Fruit fly (Drosophila melanogaster) whole organism, pupa: Measurements from ENCODE around the gene CG5466.

Experiments used
- CG10348 ChIP-seq: fragments of 200-800 bp; sonication (Bioruptor generic); IDR thresholded peaks from 2 replicates; pipeline ENCODE4 v1.3.6; 2022; ENCODE audit warnings: missing biosample characterization, missing genetic modification characterization
- CG15710 ChIP-seq: fragments of 200-800 bp; sonication (Bioruptor generic); optimal IDR thresholded peaks from 2 replicates; lab custom pipeline; 2018; ENCODE audit warnings: missing biosample characterization, mild to moderate bottlenecking, missing genetic modification characterization, moderate library complexity
- CG34367 ChIP-seq: fragments of 200-800 bp; sonication (Bioruptor generic); optimal IDR thresholded peaks from 2 replicates; lab custom pipeline; 2018; ENCODE audit warnings: missing biosample characterization, mild to moderate bottlenecking, missing genetic modification characterization
- CG4496 ChIP-seq: fragments of 200-800 bp; sonication (Bioruptor generic); IDR thresholded peaks from 3 replicates; pipeline ENCODE4 v1.3.6; 2022; ENCODE audit warnings: missing biosample characterization, missing genetic modification characterization
- CG8159 ChIP-seq: fragments of 200-800 bp; sonication (Bioruptor generic); optimal IDR thresholded peaks from 3 replicates; lab custom pipeline; 2018; ENCODE audit warnings: missing biosample characterization, mild to moderate bottlenecking, missing genetic modification characterization, moderate library complexity
- EcR ChIP-seq: fragments of 200-800 bp; sonication (Bioruptor generic); optimal IDR thresholded peaks from 3 replicates; lab custom pipeline; 2019; ENCODE audit warnings: missing biosample characterization, missing genetic modification characterization, mild to moderate bottlenecking, moderate library complexity, missing genetic modification reagents
- Pif1A ChIP-seq: fragments of 200-800 bp; sonication (Bioruptor generic); optimal IDR thresholded peaks from 3 replicates; lab custom pipeline; 2016; ENCODE audit warnings: missing biosample characterization, missing genetic modification characterization
- Pif1B ChIP-seq: fragments of 200-800 bp; sonication (Bioruptor generic); optimal IDR thresholded peaks from 3 replicates; lab custom pipeline; 2016; ENCODE audit warnings: missing biosample characterization, missing genetic modification characterization
- rn ChIP-seq: fragments of 200-800 bp; sonication (Bioruptor generic); IDR thresholded peaks from 2 replicates; pipeline ENCODE4 v1.3.6; 2022; ENCODE audit warnings: missing biosample characterization, missing genetic modification characterization

DNA sequence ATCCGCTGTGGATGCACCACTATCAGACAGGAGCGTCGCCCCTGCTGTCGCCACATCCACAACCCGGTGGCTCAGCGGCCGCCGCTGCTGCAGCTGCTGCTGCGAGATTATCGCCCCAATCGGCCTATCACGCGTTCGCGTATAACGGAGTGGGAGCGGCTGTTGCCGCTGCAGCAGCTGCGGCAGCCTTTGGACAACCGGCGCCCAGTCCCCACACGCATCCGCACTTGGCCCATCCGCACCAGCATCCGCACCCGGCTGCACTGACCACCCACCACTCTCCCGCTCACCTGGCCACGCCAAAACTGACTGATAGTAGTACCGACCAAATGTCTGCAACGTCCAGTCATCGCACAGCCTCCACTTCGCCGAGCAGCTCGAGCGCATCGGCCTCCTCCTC, 8.4 kb downstream of the CG5466 start:
- TF ChIP-seq CG34367 (tag; lab: Kevin White, UChicago) = no peak
- TF ChIP-seq CG8159 (tag; lab: Kevin White, UChicago) = no peak
- TF ChIP-seq CG4496 (GFP tag; lab: Robert Waterston, UW) = no peak
- no peak for TF ChIP-seq Pif1A (GFP tag; lab: Kevin White, UChicago)
- TF ChIP-seq rn (GFP tag; lab: Robert Waterston, UW) = no peak
- TF ChIP-seq CG15710 (tag; lab: Kevin White, UChicago) = no peak
- TF ChIP-seq CG10348 (GFP tag; lab: Robert Waterston, UW) = no peak
- no peak for TF ChIP-seq Pif1B (GFP tag; lab: Kevin White, UChicago)
- no peak for TF ChIP-seq EcR (GFP tag; lab: Kevin White, UChicago)
